Worm (Caenorhabditis elegans): ENCODE data around the gene gar-2.

The gar-2 gene

DNA sequence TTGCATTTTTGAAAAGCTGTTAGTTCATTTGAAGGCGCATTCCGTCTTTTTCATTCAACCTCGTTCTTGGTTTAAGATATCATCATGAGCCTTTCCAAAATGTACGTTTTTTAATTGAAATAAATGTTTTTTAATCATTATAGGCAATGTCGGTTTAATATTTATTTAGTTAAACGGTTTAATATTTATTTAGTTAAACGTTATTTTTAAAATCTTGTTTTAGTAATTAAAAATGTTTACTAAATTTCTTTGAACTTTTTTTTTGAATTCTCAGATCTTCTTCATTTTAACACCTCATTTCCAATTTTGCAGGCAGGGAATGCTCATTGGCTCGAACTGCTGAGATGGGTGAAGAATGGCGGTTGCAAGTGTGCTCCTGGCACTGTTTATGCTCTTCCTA lies at the start of gene gar-2:
Gene gar-2 (plus strand): TSS at position 301 of the 400 bp plus-strand sequence.
- no peak for TF ChIP-seq lin-54 (GFP tag; optimal IDR thresholded peaks at IDR 0.05)
- TF ChIP-seq Y56A3A.18 (GFP tag; IDR thresholded peaks at IDR 0.05), result no peak
- TF ChIP-seq dpl-1 (GFP tag; optimal IDR thresholded peaks at IDR 0.05), result no peak
- TF ChIP-seq ztf-25 (GFP tag; IDR thresholded peaks at IDR 0.05), result no peak
- TF ChIP-seq sea-2 (GFP tag; IDR thresholded peaks at IDR 0.05), result no peak
- TF ChIP-seq ztf-18 (tag; optimal IDR thresholded peaks at IDR 0.05), result no peak
- no peak for TF ChIP-seq cebp-2 (GFP tag; IDR thresholded peaks at IDR 0.05)
- no peak for TF ChIP-seq pbrm-1 (GFP tag; IDR thresholded peaks at IDR 0.05)
- no peak for TF ChIP-seq ceh-91 (GFP tag; IDR thresholded peaks at IDR 0.05)
- TF ChIP-seq lsy-27 (tag; optimal IDR thresholded peaks at IDR 0.05; ENCODE audit: borderline replicate concordance, insufficient read depth), result no peak
- TF ChIP-seq hrde-1 (tag; optimal IDR thresholded peaks at IDR 0.05; ENCODE audit: borderline replicate concordance), result no peak
- no peak for TF ChIP-seq fkh-3 (tag; optimal IDR thresholded peaks at IDR 0.05)

DNA sequence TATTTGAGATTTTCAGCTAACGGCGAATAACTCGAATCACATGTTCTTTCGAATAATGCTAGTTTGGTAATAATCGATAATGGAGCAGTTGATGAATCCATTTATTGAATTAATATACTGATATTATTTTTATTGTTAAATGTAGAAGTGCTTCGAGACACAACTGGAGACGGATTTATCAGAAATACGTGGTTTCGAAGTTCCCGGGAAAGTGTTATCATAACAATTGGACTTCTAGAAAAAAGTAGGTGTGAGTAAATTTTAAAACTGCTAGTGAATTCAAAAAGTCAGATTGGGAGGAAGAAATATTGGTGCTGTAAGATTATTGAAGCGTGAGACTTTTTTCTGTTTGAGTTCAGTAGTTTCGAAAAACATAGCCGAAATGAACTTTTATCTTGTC lies 49.1 kb upstream of the gar-2 start, which contains the start of gene srg-2:
Gene srg-2 (minus strand): TSS at position 101 of the 400 bp plus-strand sequence.
- TF ChIP-seq gei-17 (GFP tag; optimal IDR thresholded peaks at IDR 0.05) (no peak), ztf-25 (GFP tag; IDR thresholded peaks at IDR 0.05) (no peak), sptf-2 (GFP tag; optimal IDR thresholded peaks at IDR 0.05) (no peak), xnd-1 (tag; optimal IDR thresholded peaks at IDR 0.05) (no peak), F39B2.1 (GFP tag; IDR thresholded peaks at IDR 0.05) (no peak), F10E7.11 (tag; optimal IDR thresholded peaks at IDR 0.05) (no peak)

DNA sequence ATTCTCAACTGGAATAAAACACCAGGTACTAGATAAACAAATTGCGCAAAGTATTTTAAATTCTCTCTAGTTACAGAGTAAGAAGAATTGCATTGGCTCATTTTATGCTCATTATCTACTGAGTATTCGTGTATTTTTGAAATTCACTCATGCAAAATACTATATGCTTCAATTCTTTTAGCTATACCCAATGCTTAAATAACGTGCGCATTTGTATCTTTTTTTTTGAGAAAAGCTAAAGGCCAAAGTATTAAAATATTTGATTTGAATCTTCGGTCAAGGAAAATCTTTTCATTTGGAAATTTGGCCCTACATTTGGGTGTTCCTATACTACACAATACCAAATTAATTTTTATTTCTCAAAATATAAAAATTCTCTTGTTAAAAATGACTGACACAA lies 47.2 kb upstream of the gar-2 start, which contains the start of gene srg-4:
Gene srg-4 (minus strand): TSS at position 101 of the 400 bp plus-strand sequence.
- TF ChIP-seq die-1 (tag; optimal IDR thresholded peaks at IDR 0.05), result no peak
- TF ChIP-seq Y67H2A.10 (GFP tag; conservative IDR thresholded peaks at IDR 0.05), result no peak
- no peak for TF ChIP-seq Y95B8A.8 (GFP tag; IDR thresholded peaks at IDR 0.05)
- no peak for TF ChIP-seq T26A5.8 (tag; optimal IDR thresholded peaks at IDR 0.05)
- TF ChIP-seq Y79H2A.3 (GFP tag; conservative IDR thresholded peaks at IDR 0.05), result no peak
- TF ChIP-seq ZK185.1 (tag; optimal IDR thresholded peaks at IDR 0.05; ENCODE audit: poor library complexity, severe bottlenecking), result no peak
- TF ChIP-seq unc-62 (GFP tag; optimal IDR thresholded peaks at IDR 0.05), result no peak
- TF ChIP-seq hmg-1.2 (GFP tag; IDR thresholded peaks at IDR 0.05), result no peak
- no peak for TF ChIP-seq Y53G8AR.9 (GFP tag; conservative IDR thresholded peaks at IDR 0.05)
- TF ChIP-seq B0019.2 (GFP tag; conservative IDR thresholded peaks at IDR 0.05), result no peak
- no peak for TF ChIP-seq tbp1 (GFP tag; optimal IDR thresholded peaks at IDR 0.05)

DNA sequence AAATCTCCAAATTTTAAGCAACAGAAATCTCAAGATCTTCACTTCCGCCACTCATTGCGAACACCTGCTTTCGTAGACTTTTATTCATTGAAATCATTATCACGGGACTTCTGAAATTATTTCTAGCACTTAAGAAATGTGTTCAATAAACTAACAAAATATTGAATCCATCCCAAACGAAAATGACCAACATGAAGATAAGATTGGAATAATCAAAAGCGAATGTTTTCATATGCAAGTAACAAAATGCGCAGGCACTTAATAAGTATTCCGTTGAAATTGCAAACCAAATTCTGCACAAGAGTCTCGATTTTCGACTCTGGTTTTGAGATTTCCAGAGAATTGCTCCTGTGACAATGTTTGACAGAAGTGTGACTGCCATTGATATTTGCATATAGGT lies 44.7 kb upstream of the gar-2 start, which contains the start of gene srg-5:
Gene srg-5 (minus strand): TSS at position 101 of the 400 bp plus-strand sequence.
- no peak for TF ChIP-seq T26A5.8 (tag; optimal IDR thresholded peaks at IDR 0.05)
- TF ChIP-seq F57C9.4 (tag; optimal IDR thresholded peaks at IDR 0.05), result no peak
- TF ChIP-seq F33H1.4 (GFP tag; IDR thresholded peaks at IDR 0.05), result no peak
- no peak for TF ChIP-seq atf-7 (tag; optimal IDR thresholded peaks at IDR 0.05)
- TF ChIP-seq rcor-1 (GFP tag; IDR thresholded peaks at IDR 0.05), result no peak
- TF ChIP-seq ceh-27 (GFP tag; optimal IDR thresholded peaks at IDR 0.05), result no peak
- no peak for TF ChIP-seq mcd-1 (GFP tag; IDR thresholded peaks at IDR 0.05)
- no peak for TF ChIP-seq efl-1 (GFP tag; optimal IDR thresholded peaks at IDR 0.05)
- TF ChIP-seq unc-130 (GFP tag; optimal IDR thresholded peaks at IDR 0.05), result no peak
- no peak for TF ChIP-seq ztf-6 (GFP tag; IDR thresholded peaks at IDR 0.05)
- TF ChIP-seq ccch-3 (GFP tag; optimal IDR thresholded peaks at IDR 0.05), result no peak

All from whole organism, young adult.